1 fruit fly cellular context compared by ENCODE assay signal in genomic region chrX:2608470-2609157, dm6.
TF ChIP-seq lines count a peak whose summit lies in the region.

Gene Smyd3, minus strand, starts transcription at chrX:2608876.

TF ChIP-seq in whole organism, embryonic, 481 proteins besides CTCF, POLR2A, EP300 and RAD21 (continued from another document):
- TF ChIP-seq CG6854 (GFP tag; optimal IDR thresholded peaks at IDR 0.05; lab: Kevin White, UChicago) (peak; percentile 44), pita (GFP tag; optimal IDR thresholded peaks at IDR 0.05; lab: Kevin White, UChicago) (no peak), ind (GFP tag; optimal IDR thresholded peaks at IDR 0.05; lab: Kevin White, UChicago) (peak; percentile 84), Kr (GFP tag; optimal IDR thresholded peaks at IDR 0.05; lab: Kevin White, UChicago) (no peak), CG18011 (GFP tag; optimal IDR thresholded peaks at IDR 0.05; lab: Kevin White, UChicago) (peak; percentile 71), CG33557 (GFP tag; optimal IDR thresholded peaks at IDR 0.05; lab: Kevin White, UChicago) (peak; percentile 6), Oaz (GFP tag; IDR thresholded peaks at IDR 0.05; lab: Robert Waterston, UW) (peak; percentile 38; the same call in 1 of the 2 replicates), E2f2 (GFP tag; IDR thresholded peaks at IDR 0.05; lab: Robert Waterston, UW) (peak; percentile 67), dan (GFP tag; IDR thresholded peaks at IDR 0.05; lab: Robert Waterston, UW) (no peak), CG3407 (GFP tag; optimal IDR thresholded peaks at IDR 0.05; lab: Kevin White, UChicago) (no peak), maf-S (GFP tag; optimal IDR thresholded peaks at IDR 0.05; lab: Kevin White, UChicago) (peak; percentile 53), CG4617 (GFP tag; optimal IDR thresholded peaks at IDR 0.05; lab: Kevin White, UChicago; ENCODE audit: borderline replicate concordance) (peak; percentile 67), CG13775 (GFP tag; optimal IDR thresholded peaks at IDR 0.05; lab: Kevin White, UChicago) (peak; percentile 96), hbn (GFP tag; IDR thresholded peaks at IDR 0.05; lab: Robert Waterston, UW; ENCODE audit: partially characterized antibody) (no peak), tna (GFP tag; IDR thresholded peaks at IDR 0.05; lab: Robert Waterston, UW; ENCODE audit: partially characterized antibody) (no peak), CG6689 (GFP tag; IDR thresholded peaks at IDR 0.05; lab: Robert Waterston, UW) (peak; percentile 83), CG15011 (GFP tag; optimal IDR thresholded peaks at IDR 0.05; lab: Kevin White, UChicago) (no peak), NC2β (GFP tag; optimal IDR thresholded peaks at IDR 0.05; lab: Kevin White, UChicago) (peak; percentile 74), CG18599 (GFP tag; optimal IDR thresholded peaks at IDR 0.05; lab: Kevin White, UChicago) (peak; percentile 84), CG2120 (GFP tag; optimal IDR thresholded peaks at IDR 0.05; lab: Kevin White, UChicago) (peak; percentile 90), CG1024 (GFP tag; IDR thresholded peaks at IDR 0.05; lab: Robert Waterston, UW) (peak; percentile 60), peb (GFP tag; IDR thresholded peaks at IDR 0.05; lab: Robert Waterston, UW) (0 out of 2 replicates have a peak, but pooled peaks have one; percentile 35), dimm (GFP tag; IDR thresholded peaks at IDR 0.05; lab: Robert Waterston, UW) (no peak), ERR (GFP tag; optimal IDR thresholded peaks at IDR 0.05; lab: Kevin White, UChicago) (peak; percentile 65), jumu (GFP tag; optimal IDR thresholded peaks at IDR 0.05; lab: Kevin White, UChicago) (peak; percentile 62), CG13287 (GFP tag; IDR thresholded peaks at IDR 0.05; lab: Robert Waterston, UW; ENCODE audit: partially characterized antibody) (no peak), CrebB (tag; optimal IDR thresholded peaks at IDR 0.05; lab: Kevin White, UChicago) (peak; percentile 58), Nf-YC (tag; optimal IDR thresholded peaks at IDR 0.05; lab: Kevin White, UChicago) (peak; percentile 53), gsb (GFP tag; IDR thresholded peaks at IDR 0.05; lab: Robert Waterston, UW) (peak; percentile 52; the same call in 1 of the 2 replicates), CkIIα-i1 (GFP tag; IDR thresholded peaks at IDR 0.05; lab: Robert Waterston, UW) (no peak), CG31365 (tag; optimal IDR thresholded peaks at IDR 0.05; lab: Kevin White, UChicago) (no peak), CG6175 (GFP tag; IDR thresholded peaks at IDR 0.05; lab: Robert Waterston, UW) (peak; percentile 67; the same call in 1 of the 3 replicates), Hr51 (GFP tag; optimal IDR thresholded peaks at IDR 0.05; lab: Kevin White, UChicago) (peak; percentile 70 to 77), crc (GFP tag; optimal IDR thresholded peaks at IDR 0.05; lab: Kevin White, UChicago) (peak; percentile 58), ro (GFP tag; IDR thresholded peaks at IDR 0.05; lab: Robert Waterston, UW) (peak; percentile 19; the same call in 1 of the 2 replicates), CG14860 (GFP tag; IDR thresholded peaks at IDR 0.05; lab: Robert Waterston, UW; ENCODE audit: partially characterized antibody) (no peak), CG3281 (GFP tag; optimal IDR thresholded peaks at IDR 0.05; lab: Kevin White, UChicago) (peak; percentile 64), CG17186 (GFP tag; optimal IDR thresholded peaks at IDR 0.05; lab: Kevin White, UChicago) (no peak), Rx (GFP tag; IDR thresholded peaks at IDR 0.05; lab: Robert Waterston, UW) (peak; percentile 76), CG16863 (GFP tag; optimal IDR thresholded peaks at IDR 0.05; lab: Kevin White, UChicago) (peak; percentile 58), Xrp1 (GFP tag; IDR thresholded peaks at IDR 0.05; lab: Robert Waterston, UW) (peak; percentile 88), CG7271 (tag; optimal IDR thresholded peaks at IDR 0.05; lab: Kevin White, UChicago) (no peak), CG14050 (GFP tag; IDR thresholded peaks at IDR 0.05; lab: Robert Waterston, UW) (peak; percentile 72), CG1647 (GFP tag; optimal IDR thresholded peaks at IDR 0.05; lab: Kevin White, UChicago) (peak; percentile 63), Spps (tag; optimal IDR thresholded peaks at IDR 0.05; lab: Kevin White, UChicago) (peak; percentile 40), HLHmδ (GFP tag; optimal IDR thresholded peaks at IDR 0.05; lab: Kevin White, UChicago) (no peak), CG7372 (GFP tag; IDR thresholded peaks at IDR 0.05; lab: Robert Waterston, UW) (no peak), CG9727 (GFP tag; optimal IDR thresholded peaks at IDR 0.05; lab: Kevin White, UChicago) (peak; percentile 73), H15 (GFP tag; IDR thresholded peaks at IDR 0.05; lab: Robert Waterston, UW) (peak; percentile 76; the same call in 2 of the 3 replicates), CG8388 (GFP tag; optimal IDR thresholded peaks at IDR 0.05; lab: Kevin White, UChicago) (no peak), TFAM (GFP tag; optimal IDR thresholded peaks at IDR 0.05; lab: Kevin White, UChicago) (no peak), prd (optimal IDR thresholded peaks at IDR 0.05; lab: Kevin White, UChicago) (no peak), prd (GFP tag; IDR thresholded peaks at IDR 0.05; lab: Robert Waterston, UW) (peak; percentile 86), stc (GFP tag; IDR thresholded peaks at IDR 0.05; lab: Robert Waterston, UW) (peak; percentile 79; the same call in 1 of the 2 replicates), ranshi (GFP tag; IDR thresholded peaks at IDR 0.05; lab: Robert Waterston, UW) (peak; percentile 79), MESR4 (GFP tag; optimal IDR thresholded peaks at IDR 0.05; lab: Kevin White, UChicago) (peak; percentile 68), pan (optimal IDR thresholded peaks at IDR 0.05; lab: Kevin White, UChicago) (no peak), pan (GFP tag; optimal IDR thresholded peaks at IDR 0.05 in 1 of 2, IDR thresholded peaks at IDR 0.05 in 1 of 2) (peak in 1 of 2 experiments; percentile 89), CG34422 (GFP tag; IDR thresholded peaks at IDR 0.05; lab: Robert Waterston, UW) (peak; percentile 84), CG6254 (GFP tag; optimal IDR thresholded peaks at IDR 0.05; lab: Kevin White, UChicago) (no peak), az2 (GFP tag; optimal IDR thresholded peaks at IDR 0.05; lab: Kevin White, UChicago) (peak; percentile 81), Drgx (GFP tag; IDR thresholded peaks at IDR 0.05; lab: Robert Waterston, UW) (peak; percentile 86), HLH3B (GFP tag; IDR thresholded peaks at IDR 0.05; lab: Robert Waterston, UW) (peak; percentile 84), ATbp (GFP tag; optimal IDR thresholded peaks at IDR 0.05; lab: Kevin White, UChicago) (peak; percentile 62), CG3995 (GFP tag; optimal IDR thresholded peaks at IDR 0.05; lab: Kevin White, UChicago) (peak; percentile 29), ttk (GFP tag; IDR thresholded peaks at IDR 0.05; lab: Robert Waterston, UW) (peak; percentile 69; the same call in 1 of the 2 replicates), CG9609 (GFP tag; optimal IDR thresholded peaks at IDR 0.05; lab: Kevin White, UChicago) (peak; percentile 65), Med (GFP tag; lab: Kevin White, UChicago) (peak; percentile 97), MTF-1 (GFP tag; optimal IDR thresholded peaks at IDR 0.05; lab: Kevin White, UChicago; ENCODE audit: borderline replicate concordance) (peak; percentile 37), CG32767 (GFP tag; IDR thresholded peaks at IDR 0.05; lab: Robert Waterston, UW) (peak; percentile 37; the same call in 1 of the 2 replicates), grau (tag; optimal IDR thresholded peaks at IDR 0.05; lab: Kevin White, UChicago) (peak; percentile 98), CG14710 (tag; optimal IDR thresholded peaks at IDR 0.05; lab: Kevin White, UChicago) (peak; percentile 58), CG12219 (GFP tag; optimal IDR thresholded peaks at IDR 0.05; lab: Kevin White, UChicago) (peak; percentile 49), CG43689 (GFP tag; IDR thresholded peaks at IDR 0.05; lab: Robert Waterston, UW) (peak; percentile 35; the same call in 1 of the 2 replicates), ab (GFP tag; optimal IDR thresholded peaks at IDR 0.05; lab: Kevin White, UChicago) (peak; percentile 59), kah (GFP tag; optimal IDR thresholded peaks at IDR 0.05; lab: Kevin White, UChicago) (peak; percentile 23), Ets97D (GFP tag; optimal IDR thresholded peaks at IDR 0.05; lab: Kevin White, UChicago) (peak; percentile 65), Dad (GFP tag; optimal IDR thresholded peaks at IDR 0.05; lab: Kevin White, UChicago) (peak; percentile 80), CG7987 (GFP tag; optimal IDR thresholded peaks at IDR 0.05; lab: Kevin White, UChicago) (peak; percentile 58), GATAe (GFP tag; conservative IDR thresholded peaks at IDR 0.05; lab: Robert Waterston, UW) (no peak), CG1832 (GFP tag; optimal IDR thresholded peaks at IDR 0.05; lab: Kevin White, UChicago) (no peak), CG30403 (GFP tag; optimal IDR thresholded peaks at IDR 0.05; lab: Kevin White, UChicago) (peak; percentile 85), CG10431 (GFP tag; optimal IDR thresholded peaks at IDR 0.05; lab: Kevin White, UChicago) (peak; percentile 20), Chrac-16 (GFP tag; optimal IDR thresholded peaks at IDR 0.05; lab: Kevin White, UChicago) (peak; percentile 80), CG10565 (GFP tag; optimal IDR thresholded peaks at IDR 0.05; lab: Kevin White, UChicago) (no peak), CG11085 (GFP tag; IDR thresholded peaks at IDR 0.05; lab: Robert Waterston, UW) (peak; percentile 63; the same call in 1 of the 2 replicates), CG30431 (GFP tag; optimal IDR thresholded peaks at IDR 0.05; lab: Kevin White, UChicago) (peak; percentile 62), CG9215 (GFP tag; IDR thresholded peaks at IDR 0.05; lab: Robert Waterston, UW) (peak; percentile 53), CG12744 (GFP tag; optimal IDR thresholded peaks at IDR 0.05; lab: Kevin White, UChicago) (peak; percentile 67), slp2 (GFP tag; optimal IDR thresholded peaks at IDR 0.05; lab: Kevin White, UChicago) (peak; percentile 49), Bgb (GFP tag; IDR thresholded peaks at IDR 0.05; lab: Robert Waterston, UW; ENCODE audit: partially characterized antibody) (peak; percentile 13; the same call in 1 of the 2 replicates), CG4360 (GFP tag; IDR thresholded peaks at IDR 0.05; lab: Robert Waterston, UW) (peak; percentile 86), unc-4 (GFP tag; IDR thresholded peaks at IDR 0.05; lab: Robert Waterston, UW; ENCODE audit: partially characterized antibody) (0 out of 2 replicates have a peak, but pooled peaks have one; percentile 12), CG15514 (GFP tag; optimal IDR thresholded peaks at IDR 0.05; lab: Kevin White, UChicago) (peak; percentile 67), CG5245 (GFP tag; optimal IDR thresholded peaks at IDR 0.05; lab: Kevin White, UChicago) (peak; percentile 61), CG15269 (tag; optimal IDR thresholded peaks at IDR 0.05; lab: Kevin White, UChicago) (peak; percentile 79), CG2199 (GFP tag; IDR thresholded peaks at IDR 0.05; lab: Robert Waterston, UW) (no peak), CG3065 (GFP tag; optimal IDR thresholded peaks at IDR 0.05; lab: Kevin White, UChicago) (peak; percentile 21), CG16813 (GFP tag; IDR thresholded peaks at IDR 0.05; lab: Robert Waterston, UW; ENCODE audit: partially characterized antibody) (no peak), BEAF-32 (GFP tag; optimal IDR thresholded peaks at IDR 0.05; lab: Kevin White, UChicago) (peak; percentile 14), Asciz (GFP tag; optimal IDR thresholded peaks at IDR 0.05; lab: Kevin White, UChicago) (no peak), slou (GFP tag; optimal IDR thresholded peaks at IDR 0.05; lab: Kevin White, UChicago) (peak; percentile 28), fd3F (GFP tag; optimal IDR thresholded peaks at IDR 0.05; lab: Kevin White, UChicago) (peak; percentile 63), Mes4 (GFP tag; optimal IDR thresholded peaks at IDR 0.05; lab: Kevin White, UChicago) (peak; percentile 34), CG11456 (GFP tag; IDR thresholded peaks at IDR 0.05; lab: Robert Waterston, UW) (peak; percentile 88)
